Worm (Caenorhabditis elegans): ENCODE measurements around the gene C54D10.10.

Gene C54D10.10

ce11 chrV:12408525-12408924 lies 41.3 kb downstream of the C54D10.10 start, which contains the start of gene cdr-4:
Gene cdr-4 (minus strand): TSS chrV:12408625.
- TF ChIP-seq pha-4 (tag; optimal IDR thresholded peaks at IDR 0.05) (no peak), ham-2 (GFP tag; optimal IDR thresholded peaks at IDR 0.05) (no peak), mls-2 (tag; optimal IDR thresholded peaks at IDR 0.05) (no peak), tbx-8 (GFP tag; optimal IDR thresholded peaks at IDR 0.05) (no peak), mep-1 (tag; optimal IDR thresholded peaks at IDR 0.05) (no peak), elt-3 (tag; optimal IDR thresholded peaks at IDR 0.05) (no peak), unc-62 (GFP tag; optimal IDR thresholded peaks at IDR 0.05) (no peak), blmp-1 (tag; optimal IDR thresholded peaks at IDR 0.05) (no peak)

- TF ChIP-seq nhr-76 (tag; optimal IDR thresholded peaks at IDR 0.05) (no peak), sptf-1 (tag; optimal IDR thresholded peaks at IDR 0.05) (peak; percentile 11)
Measured at ce11 chrV:12406514-12406913, 43.3 kb downstream of the C54D10.10 start.

DNA sequence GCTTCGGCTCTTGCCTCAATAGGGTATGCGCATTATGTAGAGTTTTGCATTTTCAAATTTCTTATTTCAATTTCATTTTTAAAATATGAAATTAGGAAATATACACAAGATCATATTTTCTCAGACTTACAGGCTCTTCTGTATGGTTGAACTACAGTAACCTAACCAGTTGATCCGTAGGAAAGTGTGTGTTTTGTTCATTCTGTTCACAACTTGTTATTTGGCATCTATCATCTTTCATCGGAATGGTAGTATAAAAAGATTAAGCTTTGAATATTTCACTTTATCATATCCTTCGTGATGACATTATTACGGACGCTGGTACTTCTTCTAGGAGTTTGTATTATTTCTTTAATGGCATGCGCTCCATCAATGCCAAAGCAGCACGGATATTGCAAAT lies 43.9 kb downstream of the C54D10.10 start, which contains the start of gene K01D12.10:
Gene K01D12.10, plus strand, starts transcription at position 301 of the 400 bp plus-strand sequence.
- no peak for TF ChIP-seq nhr-237 (tag; optimal IDR thresholded peaks at IDR 0.05)
- no peak for TF ChIP-seq unc-39 (tag; optimal IDR thresholded peaks at IDR 0.05)
- TF ChIP-seq sem-2 (GFP tag; optimal IDR thresholded peaks at IDR 0.05): no peak
- no peak for TF ChIP-seq M03D4.4 (tag; optimal IDR thresholded peaks at IDR 0.05)
- TF ChIP-seq pha-4 (tag; optimal IDR thresholded peaks at IDR 0.05): no peak

ce11 chrV:12404544-12404943 lies 45.3 kb downstream of the C54D10.10 start, which contains the start of gene K01D12.9:
Gene K01D12.9 (minus strand): TSS chrV:12404644.
- TF ChIP-seq nhr-12 (tag; optimal IDR thresholded peaks at IDR 0.05) (no peak), cnd-1 (tag; optimal IDR thresholded peaks at IDR 0.05) (no peak), drap-1 (GFP tag; optimal IDR thresholded peaks at IDR 0.05) (no peak), flh-1 (GFP tag; optimal IDR thresholded peaks at IDR 0.05) (no peak), sptf-1 (tag; optimal IDR thresholded peaks at IDR 0.05) (no peak), lsy-2 (tag; optimal IDR thresholded peaks at IDR 0.05) (no peak), blmp-1 (tag; optimal IDR thresholded peaks at IDR 0.05) (no peak), mls-2 (tag; optimal IDR thresholded peaks at IDR 0.05) (no peak)

- TF ChIP-seq M03D4.4 (tag; optimal IDR thresholded peaks at IDR 0.05) (no peak), sptf-1 (tag; optimal IDR thresholded peaks at IDR 0.05) (no peak), sem-2 (GFP tag; optimal IDR thresholded peaks at IDR 0.05) (no peak), zip-8 (tag; optimal IDR thresholded peaks at IDR 0.05) (no peak), snpc-4 (tag; optimal IDR thresholded peaks at IDR 0.05) (no peak), hlh-1 (tag; optimal IDR thresholded peaks at IDR 0.05) (no peak), mab-5 (tag; optimal IDR thresholded peaks at IDR 0.05) (no peak), lin-32 (GFP tag; optimal IDR thresholded peaks at IDR 0.05) (no peak), ztf-11 (tag; optimal IDR thresholded peaks at IDR 0.05) (no peak), mls-2 (tag; optimal IDR thresholded peaks at IDR 0.05) (no peak), elt-3 (tag; optimal IDR thresholded peaks at IDR 0.05) (no peak), unc-39 (tag; optimal IDR thresholded peaks at IDR 0.05) (no peak), drap-1 (GFP tag; optimal IDR thresholded peaks at IDR 0.05) (no peak), bed-3 (GFP tag; optimal IDR thresholded peaks at IDR 0.05) (no peak)
Measured at ce11 chrV:12402355-12402754, 47.4 kb downstream of the C54D10.10 start, which contains the start of gene K01D12.8. Gene K01D12.8 (plus strand): TSS chrV:12402655.

DNA sequence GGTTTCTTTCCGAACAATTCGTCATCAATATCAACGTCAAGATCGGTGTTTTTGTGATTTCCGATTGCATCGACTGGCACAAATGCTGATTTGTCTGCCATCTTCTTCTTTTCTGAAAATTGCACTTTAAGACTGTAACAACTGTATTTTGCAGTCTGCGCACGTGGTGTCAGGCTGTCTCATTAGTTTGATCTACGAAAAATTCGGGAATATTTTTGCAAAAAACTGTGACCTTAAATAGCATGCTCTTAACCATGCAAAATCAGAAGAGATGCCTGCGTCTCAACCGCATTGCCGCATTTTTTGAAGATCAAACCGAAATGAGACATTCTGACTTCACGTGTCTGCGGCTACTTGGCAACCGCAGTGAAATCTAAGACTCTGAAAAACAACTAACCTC lies 48.4 kb downstream of the C54D10.10 start, which contains the start of gene K01D12.7:
Gene K01D12.7, minus strand, starts transcription at position 101 of the 400 bp plus-strand sequence.
- TF ChIP-seq ceh-43 (GFP tag; optimal IDR thresholded peaks at IDR 0.05) (no peak), mep-1 (tag; optimal IDR thresholded peaks at IDR 0.05) (no peak), lin-32 (GFP tag; optimal IDR thresholded peaks at IDR 0.05) (no peak), mab-5 (tag; optimal IDR thresholded peaks at IDR 0.05) (no peak)

DNA sequence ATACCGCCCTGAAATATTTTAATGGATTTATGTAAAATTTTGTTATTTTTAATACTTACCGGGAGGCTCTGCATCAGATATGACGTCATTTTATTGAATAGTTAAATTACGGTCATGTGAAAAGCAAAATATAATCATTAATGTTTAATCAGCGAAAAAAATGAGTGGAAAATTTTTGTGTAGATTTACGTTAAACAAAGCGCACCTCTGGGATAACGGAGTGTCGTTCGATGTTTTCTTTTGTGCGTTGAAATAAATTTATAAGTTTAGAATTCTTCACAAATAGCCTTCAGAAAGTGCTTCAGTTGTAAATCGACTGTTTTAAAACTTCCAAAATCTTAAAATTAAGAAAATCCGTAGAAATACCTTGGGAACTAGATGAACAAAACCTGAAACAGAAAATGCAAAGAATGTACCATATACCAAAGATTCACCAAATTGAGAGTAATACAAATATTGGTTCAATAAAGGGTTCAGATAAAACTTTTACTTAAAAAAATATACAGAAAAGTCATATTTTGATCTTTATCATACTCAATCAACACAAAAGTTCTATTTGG lies 49.0 kb downstream of the C54D10.10 start, which contains the start of the genes K01D12.20 and miga-1:
Gene K01D12.20, minus strand, starts transcription at position 138 of the 560 bp plus-strand sequence.
Gene miga-1, minus strand, starts transcription at position 183 of the 560 bp plus-strand sequence.
- TF ChIP-seq zip-8 (tag; optimal IDR thresholded peaks at IDR 0.05) (peak; percentile 71), bed-3 (GFP tag; optimal IDR thresholded peaks at IDR 0.05) (no peak), M03D4.4 (tag; optimal IDR thresholded peaks at IDR 0.05) (no peak)
